Fruit fly (Drosophila melanogaster) Kc167 (cell line): ENCODE measurements around the gene CG3213.

Experiments
- Myc ChIP-seq: fragments of >200 bp; optimal IDR thresholded peaks from 2 replicates; lab custom pipeline; 2017; ENCODE audit warnings: missing external identifiers
- Sin3A ChIP-seq: fragments of >200 bp; optimal IDR thresholded peaks from 2 replicates; lab custom pipeline; 2018; ENCODE audit warnings: missing external identifiers
- h ChIP-seq: fragments of >200 bp; optimal IDR thresholded peaks from 3 replicates; lab custom pipeline; 2018; ENCODE audit warnings: missing external identifiers
- insv ChIP-seq: fragments of >200 bp; optimal IDR thresholded peaks from 3 replicates; lab custom pipeline; 2018; ENCODE audit warnings: missing external identifiers
- psq ChIP-seq: fragments of >200 bp; optimal IDR thresholded peaks from 2 replicates; lab custom pipeline; 2017; ENCODE audit warnings: missing external identifiers
- ttk ChIP-seq: sonication (Bioruptor generic); optimal IDR thresholded peaks from 2 replicates; lab custom pipeline; 2017; ENCODE audit warnings: missing external identifiers

CG3213 gene

dm6 chr2L:3476399-3477056 lies 42.9 kb downstream of the CG3213 start:
- TF ChIP-seq h (lab: Kevin White, UChicago) = no peak
- no peak for TF ChIP-seq Sin3A (lab: Kevin White, UChicago)
- no peak for TF ChIP-seq Myc (lab: Kevin White, UChicago)
- no peak for TF ChIP-seq ttk (lab: Kevin White, UChicago)
- TF ChIP-seq insv (lab: Kevin White, UChicago) = no peak
- no peak for TF ChIP-seq psq (lab: Kevin White, UChicago)

- TF ChIP-seq psq (lab: Kevin White, UChicago) (no peak), Sin3A (lab: Kevin White, UChicago) (no peak), h (lab: Kevin White, UChicago) (no peak), Myc (lab: Kevin White, UChicago) (no peak), ttk (lab: Kevin White, UChicago) (no peak), insv (lab: Kevin White, UChicago) (no peak)
Observed at dm6 chr2L:3475948-3476347, 43.5 kb downstream of the CG3213 start.

- TF ChIP-seq h (lab: Kevin White, UChicago) (no peak), Myc (lab: Kevin White, UChicago) (no peak), Sin3A (lab: Kevin White, UChicago) (no peak), insv (lab: Kevin White, UChicago) (no peak), psq (lab: Kevin White, UChicago) (no peak), ttk (lab: Kevin White, UChicago) (no peak)
Observed at dm6 chr2L:3475168-3475567, 44.3 kb downstream of the CG3213 start.

DNA sequence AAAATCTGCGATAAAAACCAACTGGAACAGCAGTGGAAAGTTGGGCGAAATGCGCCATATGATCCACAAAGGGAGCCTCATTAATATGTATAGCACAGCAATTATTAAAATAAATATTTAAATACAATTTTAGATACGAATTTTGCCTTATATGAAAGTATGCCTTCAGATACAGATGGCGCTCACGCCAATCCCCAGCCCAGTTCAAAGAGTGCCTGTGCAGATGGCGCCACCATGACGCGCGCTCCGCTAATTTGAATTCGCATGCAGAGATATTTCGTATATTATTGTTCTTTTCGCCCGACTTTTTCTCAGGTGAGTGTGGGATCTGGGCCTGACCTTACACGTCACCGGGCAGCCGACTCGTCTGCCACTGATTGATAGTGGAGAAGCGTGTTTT lies 47.2 kb downstream of the CG3213 start, which contains the start of gene Pgant4:
Gene Pgant4, plus strand, starts transcription at position 362 of the 400 bp plus-strand sequence.
- TF ChIP-seq insv (lab: Kevin White, UChicago) = no peak
- no peak for TF ChIP-seq Myc (lab: Kevin White, UChicago)
- no peak for TF ChIP-seq h (lab: Kevin White, UChicago)
- no peak for TF ChIP-seq ttk (lab: Kevin White, UChicago)
- TF ChIP-seq Sin3A (lab: Kevin White, UChicago) = no peak
- no peak for TF ChIP-seq psq (lab: Kevin White, UChicago)

- no peak for TF ChIP-seq insv (lab: Kevin White, UChicago)
- TF ChIP-seq psq (lab: Kevin White, UChicago) = no peak
- no peak for TF ChIP-seq Sin3A (lab: Kevin White, UChicago)
- TF ChIP-seq h (lab: Kevin White, UChicago) = no peak
- TF ChIP-seq ttk (lab: Kevin White, UChicago) = no peak
Observed at dm6 chr2L:3469869-3470268, 49.6 kb downstream of the CG3213 start, which contains the start of the genes Pif1 and CG31776. Gene Pif1, minus strand, starts transcription at chr2L:3470004. Gene CG31776, plus strand, starts transcription at chr2L:3470182.
